Fruit fly (Drosophila melanogaster) whole organism, embryonic: Measurements from ENCODE around the gene CG42699.

ENCODE experiments used
- Awh ChIP-seq: fragments of 200-800 bp; sonication (Bioruptor generic); IDR thresholded peaks from 2 replicates; pipeline ENCODE4, ENCODE4 v1.3.6; 2022; ENCODE audit warnings: missing biosample characterization, missing genetic modification characterization
- B-H1 ChIP-seq: fragments of 200-800 bp; sonication (Bioruptor generic); IDR thresholded peaks from 3 replicates; pipeline ENCODE4 v1.3.6; 2022; ENCODE audit warnings: missing biosample characterization, missing genetic modification characterization
- CG10654 ChIP-seq: fragments of 200-800 bp; sonication (Bioruptor generic); optimal IDR thresholded peaks from 2 replicates; lab custom pipeline; 2016; ENCODE audit warnings: missing biosample characterization, missing genetic modification characterization
- CG10959 ChIP-seq: fragments of 200-800 bp; sonication (Bioruptor generic); IDR thresholded peaks from 2 replicates; pipeline ENCODE4 v1.3.6; 2022; ENCODE audit warnings: missing biosample characterization, missing genetic modification characterization
- CG11723 ChIP-seq: fragments of 200-800 bp; sonication (Bioruptor generic); optimal IDR thresholded peaks from 2 replicates; lab custom pipeline; 2017; ENCODE audit warnings: missing biosample characterization, mild to moderate bottlenecking, missing genetic modification characterization
- CG12071 ChIP-seq: fragments of 200-800 bp; sonication (Bioruptor generic); optimal IDR thresholded peaks from 3 replicates; lab custom pipeline; 2018; ENCODE audit warnings: missing biosample characterization, mild to moderate bottlenecking, missing genetic modification characterization
- CG12659 ChIP-seq: fragments of 200-800 bp; sonication (Bioruptor generic); optimal IDR thresholded peaks from 3 replicates; lab custom pipeline; 2017; ENCODE audit warnings: mild to moderate bottlenecking, missing biosample characterization, missing genetic modification reagents, missing genetic modification characterization
- CG13123 ChIP-seq: fragments of 200-800 bp; sonication (Bioruptor generic); optimal IDR thresholded peaks from 2 replicates; lab custom pipeline; 2016; ENCODE audit warnings: missing biosample characterization, missing genetic modification characterization
- CG15269 ChIP-seq: fragments of 200-800 bp; sonication (Bioruptor generic); optimal IDR thresholded peaks from 2 replicates; lab custom pipeline; 2018; ENCODE audit warnings: missing biosample characterization, mild to moderate bottlenecking, missing genetic modification characterization, moderate library complexity
- CG1529 ChIP-seq: fragments of 200-800 bp; sonication (Bioruptor generic); optimal IDR thresholded peaks from 3 replicates; lab custom pipeline; 2018; ENCODE audit warnings: missing biosample characterization, missing genetic modification characterization
- CG17385 ChIP-seq: fragments of 200-800 bp; sonication (Bioruptor generic); optimal IDR thresholded peaks from 3 replicates; lab custom pipeline; 2018; ENCODE audit warnings: missing biosample characterization, mild to moderate bottlenecking, missing genetic modification characterization
- CG2199 ChIP-seq: fragments of 200-800 bp; sonication (Bioruptor generic); IDR thresholded peaks from 3 replicates; pipeline ENCODE4 v1.3.6; 2022; ENCODE audit warnings: missing biosample characterization, missing genetic modification characterization
- CG33213 ChIP-seq: fragments of 200-800 bp; sonication (Bioruptor generic); optimal IDR thresholded peaks from 3 replicates; lab custom pipeline; 2016; ENCODE audit warnings: missing biosample characterization, missing genetic modification characterization
- CG42726 ChIP-seq: fragments of 200-800 bp; sonication (Bioruptor generic); IDR thresholded peaks from 2 replicates; pipeline ENCODE4 v1.3.6; 2022; ENCODE audit warnings: missing biosample characterization, missing genetic modification characterization; ENCODE audit not compliant: partially characterized antibody
- CG4730 ChIP-seq: fragments of 200-800 bp; sonication (Bioruptor generic); IDR thresholded peaks from 2 replicates; pipeline ENCODE4 v1.3.6; 2022; ENCODE audit warnings: missing biosample characterization, missing genetic modification characterization
- CG7271 ChIP-seq: fragments of 200-800 bp; sonication (Bioruptor generic); optimal IDR thresholded peaks from 2 replicates; lab custom pipeline; 2018; ENCODE audit warnings: missing biosample characterization, mild to moderate bottlenecking, missing genetic modification characterization, moderate library complexity
- CG7839 ChIP-seq: fragments of 200-800 bp; sonication (Bioruptor generic); optimal IDR thresholded peaks from 3 replicates; lab custom pipeline; 2018; ENCODE audit warnings: missing biosample characterization, mild to moderate bottlenecking, missing genetic modification characterization, moderate library complexity
- CG9437 ChIP-seq: fragments of 200-800 bp; sonication (Bioruptor generic); optimal IDR thresholded peaks from 2 replicates; lab custom pipeline; 2018; ENCODE audit warnings: missing biosample characterization, mild to moderate bottlenecking, missing genetic modification characterization
- Doc2 ChIP-seq: fragments of 200-800 bp; sonication (Bioruptor generic); IDR thresholded peaks from 2 replicates; pipeline ENCODE4 v1.3.6; 2022; ENCODE audit warnings: missing biosample characterization, missing genetic modification characterization
- Doc3 ChIP-seq: fragments of 200-800 bp; sonication (Bioruptor generic); IDR thresholded peaks from 3 replicates; pipeline ENCODE4 v1.3.6; 2022; ENCODE audit warnings: missing biosample characterization, missing genetic modification characterization; ENCODE audit not compliant: partially characterized antibody
- Eip74EF ChIP-seq, 2 experiments: fragments of 200-800 bp in 1 of 2; fragments of >200 bp in 1 of 2; sonication (Bioruptor generic) in 1 of 2; optimal IDR thresholded peaks; 2 replicates each; lab custom pipeline; 2017 to 2019; ENCODE audit warnings: missing biosample characterization in 2 of 2, missing genetic modification characterization in 2 of 2, mild to moderate bottlenecking in 1 of 2, moderate library complexity in 1 of 2
- H15 ChIP-seq: fragments of 200-800 bp; sonication (Bioruptor generic); IDR thresholded peaks from 3 replicates; pipeline ENCODE4 v1.3.6; 2022; ENCODE audit warnings: missing biosample characterization, missing genetic modification characterization
- HmgD ChIP-seq: fragments of 200-800 bp; sonication (Bioruptor generic); optimal IDR thresholded peaks from 3 replicates; lab custom pipeline; 2016; ENCODE audit warnings: missing biosample characterization, missing genetic modification characterization
- Hr78 ChIP-seq, 2 experiments: fragments of 200-800 bp in 1 of 2; fragments of >200 bp in 1 of 2; sonication (Bioruptor generic) in 1 of 2; optimal IDR thresholded peaks; 2 replicates each; lab custom pipeline; 2017 to 2019; ENCODE audit warnings: missing biosample characterization in 2 of 2, missing genetic modification characterization in 2 of 2, mild to moderate bottlenecking in 1 of 2, moderate library complexity in 1 of 2
- NFAT ChIP-seq: fragments of 200-800 bp; sonication (Bioruptor generic); IDR thresholded peaks from 2 replicates; pipeline ENCODE4 v1.3.6; 2022; ENCODE audit warnings: missing biosample characterization, missing genetic modification characterization
- Opbp ChIP-seq: fragments of 200-800 bp; sonication (Bioruptor generic); IDR thresholded peaks from 3 replicates; pipeline ENCODE4 v1.3.6; 2022; ENCODE audit warnings: missing biosample characterization, missing genetic modification characterization; ENCODE audit not compliant: partially characterized antibody
- Side ChIP-seq: fragments of 200-800 bp; sonication (Bioruptor generic); optimal IDR thresholded peaks from 2 replicates; lab custom pipeline; 2016; ENCODE audit warnings: missing biosample characterization, missing genetic modification characterization
- Sox102F ChIP-seq: fragments of 200-800 bp; sonication (Bioruptor generic); optimal IDR thresholded peaks from 2 replicates; lab custom pipeline; 2018; ENCODE audit warnings: missing biosample characterization, mild to moderate bottlenecking, missing genetic modification characterization, moderate library complexity
- Stat92E ChIP-seq, 3 experiments: fragments of >200 bp in 2 of 3; fragments of 200-800 bp in 1 of 3; sonication (Bioruptor generic) in 1 of 3; optimal IDR thresholded peaks; 2 replicates each; lab custom pipeline; 2017 to 2019; ENCODE audit warnings: missing biosample characterization in 3 of 3, missing genetic modification characterization in 3 of 3, mild to moderate bottlenecking in 1 of 3, moderate library complexity in 1 of 3
- ab ChIP-seq: fragments of 200-800 bp; sonication (Bioruptor generic); optimal IDR thresholded peaks from 2 replicates; lab custom pipeline; 2016; ENCODE audit warnings: missing biosample characterization, missing genetic modification characterization
- ato ChIP-seq: fragments of 200-800 bp; sonication (Bioruptor generic); IDR thresholded peaks from 2 replicates; pipeline ENCODE4 v1.3.6; 2022; ENCODE audit warnings: missing biosample characterization, missing genetic modification characterization; ENCODE audit not compliant: partially characterized antibody
- cato ChIP-seq: fragments of 200-800 bp; sonication (Bioruptor generic); optimal IDR thresholded peaks from 2 replicates; lab custom pipeline; 2016; ENCODE audit warnings: missing biosample characterization, missing genetic modification characterization, borderline replicate concordance
- cg ChIP-seq: fragments of 200-800 bp; sonication (Bioruptor generic); optimal IDR thresholded peaks from 3 replicates; lab custom pipeline; 2019; ENCODE audit warnings: missing biosample characterization, mild to moderate bottlenecking, missing genetic modification characterization, moderate library complexity
- corto ChIP-seq: fragments of 200-800 bp; sonication (Bioruptor generic); optimal IDR thresholded peaks from 2 replicates; lab custom pipeline; 2016; ENCODE audit warnings: missing biosample characterization, mild to moderate bottlenecking, missing genetic modification characterization, moderate library complexity
- crol ChIP-seq: fragments of 200-800 bp; sonication (Bioruptor generic); IDR thresholded peaks from 2 replicates; pipeline ENCODE4 v1.3.6; 2022; ENCODE audit warnings: missing biosample characterization, missing genetic modification characterization
- fru ChIP-seq: fragments of >200 bp; optimal IDR thresholded peaks from 2 replicates; lab custom pipeline; 2017
- gem ChIP-seq: fragments of 200-800 bp; sonication (Bioruptor generic); optimal IDR thresholded peaks from 2 replicates; lab custom pipeline; 2019; ENCODE audit warnings: missing biosample characterization, mild to moderate bottlenecking, missing genetic modification characterization, moderate library complexity
- gsb ChIP-seq: fragments of 200-800 bp; sonication (Bioruptor generic); IDR thresholded peaks from 2 replicates; pipeline ENCODE4 v1.3.6; 2022; ENCODE audit warnings: missing biosample characterization, missing genetic modification characterization
- hb ChIP-seq: fragments of 200-800 bp; sonication (Bioruptor generic); IDR thresholded peaks from 3 replicates; pipeline ENCODE4 v1.3.6; 2022; ENCODE audit warnings: missing biosample characterization, missing genetic modification characterization; ENCODE audit not compliant: partially characterized antibody
- ken ChIP-seq: fragments of 200-800 bp; sonication (Bioruptor generic); IDR thresholded peaks from 3 replicates; pipeline ENCODE4 v1.3.6; 2022; ENCODE audit warnings: missing biosample characterization, missing genetic modification characterization
- nerfin-1 ChIP-seq: fragments of 200-800 bp; sonication (Bioruptor generic); optimal IDR thresholded peaks from 3 replicates; lab custom pipeline; 2019; ENCODE audit warnings: missing biosample characterization, mild to moderate bottlenecking, missing genetic modification characterization, moderate library complexity
- run ChIP-seq: fragments of 200-800 bp; sonication (Bioruptor generic); optimal IDR thresholded peaks from 3 replicates; lab custom pipeline; 2018; ENCODE audit warnings: missing biosample characterization, mild to moderate bottlenecking, missing genetic modification characterization
- salm ChIP-seq: fragments of 200-800 bp; sonication (Bioruptor generic); optimal IDR thresholded peaks from 2 replicates; lab custom pipeline; 2018; ENCODE audit warnings: missing biosample characterization, mild to moderate bottlenecking, missing genetic modification characterization
- sisA ChIP-seq: fragments of 200-800 bp; sonication (Bioruptor generic); IDR thresholded peaks from 2 replicates; pipeline ENCODE4 v1.3.6; 2022; ENCODE audit warnings: missing biosample characterization, missing genetic modification characterization
- slou ChIP-seq: fragments of 200-800 bp; sonication (Bioruptor generic); optimal IDR thresholded peaks from 3 replicates; lab custom pipeline; 2016; ENCODE audit warnings: missing biosample characterization, missing genetic modification characterization
- toy ChIP-seq: fragments of 200-800 bp; sonication (Bioruptor generic); IDR thresholded peaks from 2 replicates; pipeline ENCODE4 v1.3.6; 2022; ENCODE audit warnings: missing biosample characterization, missing genetic modification characterization
- trem ChIP-seq: fragments of 200-800 bp; optimal IDR thresholded peaks from 3 replicates; lab custom pipeline; 2019; ENCODE audit warnings: missing biosample characterization, mild to moderate bottlenecking, missing genetic modification characterization, moderate library complexity
- twi ChIP-seq: fragments of 200-800 bp; optimal IDR thresholded peaks from 2 replicates; lab custom pipeline; 2019; ENCODE audit warnings: missing biosample characterization, mild to moderate bottlenecking, missing genetic modification characterization, moderate library complexity
- vnd ChIP-seq: fragments of 200-800 bp; sonication (Bioruptor generic); IDR thresholded peaks from 3 replicates; pipeline ENCODE4 v1.3.6; 2022; ENCODE audit warnings: missing biosample characterization, missing genetic modification characterization; ENCODE audit not compliant: partially characterized antibody
- zfh2 ChIP-seq: fragments of 200-800 bp; sonication (Bioruptor generic); optimal IDR thresholded peaks from 2 replicates; lab custom pipeline; 2016; ENCODE audit warnings: missing biosample characterization, missing genetic modification characterization

Gene CG42699

dm6 chrX:5770730-5771181 lies 6.4 kb downstream of the CG42699 start, which contains the start of gene CG3097 (continued):
- peak; percentile 6 for TF ChIP-seq HmgD (GFP tag; lab: Kevin White, UChicago)
- TF ChIP-seq twi (tag; lab: Kevin White, UChicago): no peak
- no peak for TF ChIP-seq CG42726 (GFP tag; lab: Robert Waterston, UW)
- TF ChIP-seq gsb (GFP tag; lab: Robert Waterston, UW): no peak
- TF ChIP-seq CG7839 (tag; lab: Kevin White, UChicago): no peak
- TF ChIP-seq CG12071 (GFP tag; lab: Kevin White, UChicago): no peak
- no peak for TF ChIP-seq CG1529 (GFP tag; lab: Kevin White, UChicago)
- TF ChIP-seq run (tag; lab: Kevin White, UChicago): no peak
- no peak for TF ChIP-seq CG33213 (GFP tag; lab: Kevin White, UChicago)
- TF ChIP-seq H15 (GFP tag; lab: Robert Waterston, UW): no peak
- TF ChIP-seq zfh2 (GFP tag; lab: Kevin White, UChicago): no peak
- no peak for TF ChIP-seq CG9437 (GFP tag; lab: Kevin White, UChicago)
- TF ChIP-seq crol (GFP tag; lab: Robert Waterston, UW): peak; percentile 100
- TF ChIP-seq vnd (GFP tag; lab: Robert Waterston, UW): no peak
- TF ChIP-seq CG10959 (GFP tag; lab: Robert Waterston, UW): no peak
- TF ChIP-seq sisA (GFP tag; lab: Robert Waterston, UW): no peak
- 0 out of 3 replicates have a peak, but pooled peaks have one; percentile 39 for TF ChIP-seq CG2199 (GFP tag; lab: Robert Waterston, UW)
- no peak for TF ChIP-seq CG10654 (GFP tag; lab: Kevin White, UChicago)
- no peak for TF ChIP-seq Side (GFP tag; lab: Kevin White, UChicago)
- TF ChIP-seq CG13123: no peak
- TF ChIP-seq CG11723 (GFP tag; lab: Kevin White, UChicago): no peak
- TF ChIP-seq fru (lab: Kevin White, UChicago): no peak
- TF ChIP-seq CG15269: no peak
- no peak for TF ChIP-seq Doc2 (GFP tag; lab: Robert Waterston, UW)
- TF ChIP-seq CG17385: no peak
- peak in 1 of 2 experiments; percentile 40 for TF ChIP-seq Hr78 (GFP tag; optimal IDR thresholded peaks at IDR 0.05; lab: Kevin White, UChicago)
- no peak for TF ChIP-seq CG7271 (tag; lab: Kevin White, UChicago)
- no peak for TF ChIP-seq hb
- TF ChIP-seq Awh (GFP tag; lab: Robert Waterston, UW): no peak
- peak; percentile 98 for TF ChIP-seq trem (tag; lab: Kevin White, UChicago)
- no peak for TF ChIP-seq ab (GFP tag; lab: Kevin White, UChicago)
- no peak for TF ChIP-seq salm (tag; lab: Kevin White, UChicago)
- TF ChIP-seq CG4730: no peak
- TF ChIP-seq toy: no peak
- TF ChIP-seq nerfin-1 (tag; lab: Kevin White, UChicago): no peak
- peak; percentile 59; the same call in 2 of the 3 replicates for TF ChIP-seq Opbp (GFP tag; lab: Robert Waterston, UW)
- TF ChIP-seq corto (GFP tag; lab: Kevin White, UChicago): no peak
- TF ChIP-seq Sox102F (GFP tag; lab: Kevin White, UChicago): no peak
- TF ChIP-seq CG12659 (GFP tag; lab: Kevin White, UChicago): no peak
- no peak for TF ChIP-seq cato
- TF ChIP-seq Stat92E (GFP tag; optimal IDR thresholded peaks at IDR 0.05; lab: Kevin White, UChicago): no peak
- peak; percentile 22; the same call in 1 of the 2 replicates for TF ChIP-seq ato (GFP tag; lab: Robert Waterston, UW)
- TF ChIP-seq NFAT (GFP tag; lab: Robert Waterston, UW): no peak
- no peak for TF ChIP-seq Doc3 (GFP tag; lab: Robert Waterston, UW)
- TF ChIP-seq Eip74EF (GFP tag; optimal IDR thresholded peaks at IDR 0.05; lab: Kevin White, UChicago): no peak
- peak; percentile 25 for TF ChIP-seq cg
- TF ChIP-seq B-H1 (GFP tag; lab: Robert Waterston, UW): no peak
- no peak for TF ChIP-seq gem (tag; lab: Kevin White, UChicago)
- TF ChIP-seq slou (GFP tag; lab: Kevin White, UChicago): no peak
- TF ChIP-seq ken (GFP tag; lab: Robert Waterston, UW): 0 out of 3 replicates have a peak, but pooled peaks have one; percentile 28
